Worm (Caenorhabditis elegans) whole organism, early embryonic: Measurements from ENCODE around the gene dpy-22.

Experiments used
- ama-1 ChIP-seq: fragments of 150-350 bp; optimal IDR thresholded peaks from 2 replicates; lab custom pipeline; 2014
- ets-7 ChIP-seq: sonication (generic microtip); optimal IDR thresholded peaks from 2 replicates; lab custom pipeline; 2016; ENCODE audit warnings: missing genotype, missing genetic modification characterization, missing compliant biosample characterization
- hmg-4 ChIP-seq: fragments of 200-800 bp; sonication (Bioruptor generic); optimal IDR thresholded peaks from 2 replicates; lab custom pipeline; 2018; ENCODE audit warnings: mild to moderate bottlenecking, missing genetic modification characterization, missing compliant biosample characterization
- hnd-1 ChIP-seq: sonication (generic microtip); optimal IDR thresholded peaks from 2 replicates; lab custom pipeline; 2016; ENCODE audit warnings: missing genetic modification characterization, missing compliant biosample characterization
- scrt-1 ChIP-seq: fragments of 200-800 bp; sonication (Bioruptor generic); IDR thresholded peaks from 2 replicates; pipeline ENCODE4 v1.3.6; 2022; ENCODE audit warnings: missing genetic modification characterization, missing compliant biosample characterization

- TF ChIP-seq ama-1 = no peak
- TF ChIP-seq scrt-1 (GFP tag; lab: Robert Waterston, UW) = no peak
- TF ChIP-seq hmg-4 = no peak
- TF ChIP-seq ets-7 (tag; lab: Kevin White, UChicago) = no peak
- no peak for TF ChIP-seq hnd-1
These were observed 26.5 kb downstream of the dpy-22 start for ce11 chrX:9795579-9795978.
